Worm (Caenorhabditis elegans) whole organism, mixed stage, embryonic: ENCODE data around the gene F38B7.3.

Experiments
- M03D4.4 ChIP-seq: sonication (generic microtip); optimal IDR thresholded peaks from 2 replicates; lab custom pipeline; 2017; ENCODE audit warnings: mild to moderate bottlenecking, missing genetic modification characterization, missing compliant biosample characterization
- bed-3 ChIP-seq: fragments of 200-800 bp; sonication (Bioruptor generic); optimal IDR thresholded peaks from 3 replicates; lab custom pipeline; 2018; ENCODE audit warnings: mild to moderate bottlenecking, missing genetic modification characterization, moderate library complexity, missing compliant biosample characterization
- blmp-1 ChIP-seq: fragments of 150-350 bp; optimal IDR thresholded peaks from 2 replicates; lab custom pipeline; 2014; ENCODE audit warnings: missing biosample characterization, missing genetic modification characterization
- ceh-39 ChIP-seq: fragments of 150-350 bp; optimal IDR thresholded peaks from 2 replicates; lab custom pipeline; 2014; ENCODE audit warnings: missing biosample characterization, missing genetic modification characterization
- ceh-43 ChIP-seq: fragments of 200-800 bp; sonication (Bioruptor generic); optimal IDR thresholded peaks from 2 replicates; lab custom pipeline; 2018; ENCODE audit warnings: mild to moderate bottlenecking, missing genetic modification characterization, moderate library complexity, missing compliant biosample characterization
- ceh-83 ChIP-seq: fragments of 200-800 bp; sonication (Bioruptor generic); optimal IDR thresholded peaks from 2 replicates; lab custom pipeline; 2018; ENCODE audit warnings: mild to moderate bottlenecking, missing genetic modification characterization, missing compliant biosample characterization
- ces-1 ChIP-seq: fragments of 150-350 bp; optimal IDR thresholded peaks from 2 replicates; lab custom pipeline; 2014; ENCODE audit warnings: missing biosample characterization, missing genetic modification reagents, missing genetic modification characterization
- cnd-1 ChIP-seq: fragments of 200-800 bp; sonication (Bioruptor generic); optimal IDR thresholded peaks from 2 replicates; lab custom pipeline; 2018; ENCODE audit warnings: mild to moderate bottlenecking, missing genetic modification characterization, missing compliant biosample characterization
- drap-1 ChIP-seq: fragments of 200-800 bp; sonication (Bioruptor generic); optimal IDR thresholded peaks from 3 replicates; lab custom pipeline; 2018; ENCODE audit warnings: mild to moderate bottlenecking, missing genetic modification characterization, missing compliant biosample characterization
- flh-1 ChIP-seq: fragments of 200-800 bp; sonication (Bioruptor generic); optimal IDR thresholded peaks from 2 replicates; lab custom pipeline; 2018; ENCODE audit warnings: mild to moderate bottlenecking, missing genetic modification characterization, moderate library complexity, missing compliant biosample characterization
- ham-2 ChIP-seq: fragments of 200-800 bp; sonication (Bioruptor generic); optimal IDR thresholded peaks from 2 replicates; lab custom pipeline; 2018; ENCODE audit warnings: mild to moderate bottlenecking, missing genetic modification characterization, missing compliant biosample characterization
- hlh-1 ChIP-seq: fragments of 150-350 bp; optimal IDR thresholded peaks from 2 replicates; lab custom pipeline; 2014; ENCODE audit warnings: missing biosample characterization, missing genetic modification reagents, missing genetic modification characterization
- lin-13 ChIP-seq: fragments of 150-350 bp; optimal IDR thresholded peaks from 2 replicates; lab custom pipeline; 2014; ENCODE audit warnings: missing biosample characterization, missing genetic modification characterization
- lin-32 ChIP-seq: fragments of 200-800 bp; sonication (Bioruptor generic); optimal IDR thresholded peaks from 2 replicates; lab custom pipeline; 2018; ENCODE audit warnings: mild to moderate bottlenecking, missing genetic modification characterization, missing compliant biosample characterization
- lsy-2 ChIP-seq: fragments of 150-350 bp; optimal IDR thresholded peaks from 2 replicates; lab custom pipeline; 2014; ENCODE audit warnings: missing biosample characterization, missing genetic modification characterization
- mab-5 ChIP-seq: fragments of 150-350 bp; optimal IDR thresholded peaks from 2 replicates; lab custom pipeline; 2014; ENCODE audit warnings: missing biosample characterization, missing genetic modification characterization
- mep-1 ChIP-seq: fragments of 150-350 bp; optimal IDR thresholded peaks from 2 replicates; lab custom pipeline; 2017; ENCODE audit warnings: missing biosample characterization, missing genetic modification reagents, missing genetic modification characterization, inconsistent platforms
- mls-2 ChIP-seq: sonication (generic microtip); optimal IDR thresholded peaks from 2 replicates; lab custom pipeline; 2016; ENCODE audit warnings: mild to moderate bottlenecking, missing genetic modification characterization, moderate library complexity, missing compliant biosample characterization
- nhr-237 ChIP-seq: fragments of 150-350 bp; optimal IDR thresholded peaks from 2 replicates; lab custom pipeline; 2014; ENCODE audit warnings: missing biosample characterization, missing genetic modification characterization
- nhr-76 ChIP-seq: sonication (generic microtip); optimal IDR thresholded peaks from 2 replicates; lab custom pipeline; 2017; ENCODE audit warnings: missing biosample characterization, missing genetic modification characterization
- pha-4 ChIP-seq: fragments of 150-350 bp; optimal IDR thresholded peaks from 2 replicates; lab custom pipeline; 2018; ENCODE audit warnings: missing biosample characterization, missing genetic modification reagents, missing genetic modification characterization
- sem-2 ChIP-seq: fragments of 200-800 bp; sonication (Bioruptor generic); optimal IDR thresholded peaks from 2 replicates; lab custom pipeline; 2018; ENCODE audit warnings: mild to moderate bottlenecking, missing genetic modification characterization, missing compliant biosample characterization
- snpc-4 ChIP-seq: fragments of 150-350 bp; optimal IDR thresholded peaks from 2 replicates; lab custom pipeline; 2014; ENCODE audit warnings: missing biosample characterization, missing genetic modification characterization
- tbx-8 ChIP-seq: fragments of 200-800 bp; sonication (Bioruptor generic); optimal IDR thresholded peaks from 2 replicates; lab custom pipeline; 2018; ENCODE audit warnings: mild to moderate bottlenecking, missing genetic modification characterization, moderate library complexity, missing compliant biosample characterization
- unc-120 ChIP-seq: sonication (generic microtip); optimal IDR thresholded peaks from 2 replicates; lab custom pipeline; 2017; ENCODE audit warnings: missing genetic modification characterization, missing compliant biosample characterization; ENCODE audit not compliant: poor library complexity, severe bottlenecking
- unc-39 ChIP-seq: fragments of 150-350 bp; optimal IDR thresholded peaks from 2 replicates; lab custom pipeline; 2014; ENCODE audit warnings: missing biosample characterization, missing genetic modification characterization
- unc-62 ChIP-seq: fragments of 150-350 bp; optimal IDR thresholded peaks from 2 replicates; lab custom pipeline; 2014; ENCODE audit warnings: missing biosample characterization, missing genetic modification reagents, missing genetic modification characterization
- zip-8 ChIP-seq: fragments of 150-350 bp; optimal IDR thresholded peaks from 2 replicates; lab custom pipeline; 2014; ENCODE audit warnings: missing biosample characterization, missing genetic modification characterization
- ztf-11 ChIP-seq: fragments of 150-350 bp; optimal IDR thresholded peaks from 2 replicates; lab custom pipeline; 2014; ENCODE audit warnings: missing biosample characterization, missing genetic modification characterization

F38B7.3 gene

DNA sequence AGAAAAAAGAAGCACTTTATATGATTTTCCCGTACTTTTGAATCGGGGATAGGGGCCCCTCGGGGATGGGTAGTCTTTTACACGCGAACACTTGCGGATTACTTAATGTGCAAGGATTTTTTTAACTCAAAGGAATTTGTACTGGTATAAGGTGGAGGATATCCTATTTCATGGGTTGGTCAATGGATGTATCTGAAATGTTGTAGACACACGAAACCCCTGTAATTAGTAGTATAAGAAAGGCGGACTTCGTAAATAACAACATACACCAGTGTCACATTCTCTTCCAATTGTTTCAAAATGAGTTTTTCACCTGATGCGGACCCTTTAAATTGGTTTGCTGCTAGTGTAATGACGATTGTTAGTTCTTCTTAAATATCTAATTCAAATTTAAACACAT, 44.5 kb downstream of the F38B7.3 start, which contains the start of gene srx-80:
TSS of gene srx-80 (plus strand) at position 301 of the 400 bp plus-strand sequence.
- TF ChIP-seq nhr-237 (tag; lab: Kevin White, UChicago) (no peak), nhr-76 (tag; lab: Kevin White, UChicago) (no peak), mls-2 (no peak), hlh-1 (no peak), ztf-11 (tag; lab: Kevin White, UChicago) (no peak), pha-4 (tag; lab: Kevin White, UChicago) (no peak), unc-62 (GFP tag; lab: Kevin White, UChicago) (no peak), blmp-1 (tag; lab: Kevin White, UChicago) (no peak)

ce11 chrV:11593888-11594287, 45.0 kb downstream of the F38B7.3 start:
- TF ChIP-seq flh-1 (GFP tag; lab: Kevin White, UChicago) (no peak), lin-13 (tag; lab: Kevin White, UChicago) (no peak), ceh-43 (GFP tag; lab: Kevin White, UChicago) (no peak), unc-120 (tag; lab: Kevin White, UChicago) (no peak), drap-1 (no peak), blmp-1 (tag; lab: Kevin White, UChicago) (no peak), snpc-4 (no peak), nhr-237 (tag; lab: Kevin White, UChicago) (no peak), ceh-83 (no peak), nhr-76 (tag; lab: Kevin White, UChicago) (no peak), bed-3 (no peak), lsy-2 (tag; lab: Kevin White, UChicago) (no peak), M03D4.4 (tag; lab: Kevin White, UChicago) (no peak), ceh-39 (tag; lab: Kevin White, UChicago) (no peak), ztf-11 (tag; lab: Kevin White, UChicago) (no peak), ces-1 (GFP tag; lab: Kevin White, UChicago) (no peak), mls-2 (no peak), mab-5 (no peak), mep-1 (tag; lab: Kevin White, UChicago) (no peak)
- TF ChIP-seq, all 35 proteins: peak for 0

ce11 chrV:11598807-11599206, 49.9 kb downstream of the F38B7.3 start, which contains the start of gene srx-84:
srx-84 (plus strand) TSS chrV:11599107.
- TF ChIP-seq nhr-76 (tag; lab: Kevin White, UChicago) (no peak), tbx-8 (GFP tag; lab: Kevin White, UChicago) (no peak), bed-3 (no peak), ham-2 (GFP tag; lab: Kevin White, UChicago) (no peak), cnd-1 (no peak), unc-39 (tag; lab: Kevin White, UChicago) (no peak), zip-8 (tag; lab: Kevin White, UChicago) (no peak)
- TF ChIP-seq, all 35 proteins: peak for 0

- no peak for TF ChIP-seq lin-32 (GFP tag; lab: Kevin White, UChicago)
- TF ChIP-seq snpc-4: no peak
- TF ChIP-seq sem-2 (GFP tag; lab: Kevin White, UChicago): no peak
These were observed 51.9 kb downstream of the F38B7.3 start, which contains the start of gene F35B12.9 for ce11 chrV:11600800-11601199. F35B12.9 (plus strand) TSS chrV:11601171.
